Worm (Caenorhabditis elegans): ENCODE data around the gene cut-3.
"Not testable (repeated sequence)": the region's sequence is repeated elsewhere in the genome, so short reads cannot be mapped to it uniquely, and the experiment has no call there.

cut-3 gene

DNA sequence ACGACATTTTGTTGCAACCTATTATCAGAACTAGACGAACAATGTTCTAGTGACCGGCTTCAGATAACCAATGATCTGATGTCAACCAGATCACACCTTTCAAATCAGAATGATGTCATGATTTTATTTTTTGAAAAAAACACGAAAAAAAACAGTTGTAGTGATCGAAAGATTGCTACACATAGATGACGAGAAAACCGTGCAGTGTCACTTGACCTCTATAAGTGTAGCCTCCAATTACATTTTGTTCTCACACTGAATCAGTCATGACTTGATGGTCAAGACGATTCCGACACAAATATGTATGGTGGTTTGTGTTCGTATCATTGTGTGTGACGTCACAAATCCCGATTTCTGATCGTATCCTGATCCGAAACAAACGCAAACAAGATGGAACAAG is 6.5 kb downstream of the cut-3 start:
- TF ChIP-seq tab-1 (GFP tag; IDR thresholded peaks at IDR 0.05) (no peak), ref-1 (GFP tag; conservative IDR thresholded peaks at IDR 0.05) (no peak), ztf-29 (GFP tag; IDR thresholded peaks at IDR 0.05) (no peak)

- TF ChIP-seq ztf-29 (GFP tag; IDR thresholded peaks at IDR 0.05) (no peak), cog-1 (tag; optimal IDR thresholded peaks at IDR 0.05) (no peak), flt-1 (GFP tag; IDR thresholded peaks at IDR 0.05) (no peak), T22C8.4 (GFP tag; IDR thresholded peaks at IDR 0.05) (no peak), med-1 (GFP tag; optimal IDR thresholded peaks at IDR 0.05; ENCODE audit: insufficient read depth) (no peak), tab-1 (GFP tag; IDR thresholded peaks at IDR 0.05) (no peak), ztf-23 (GFP tag; IDR thresholded peaks at IDR 0.05) (no peak), ref-1 (GFP tag; conservative IDR thresholded peaks at IDR 0.05) (no peak), klf-2 (GFP tag; conservative IDR thresholded peaks at IDR 0.05) (no peak)
Measured at ce11 chrII:8438791-8439287, 7.8 kb downstream of the cut-3 start, which contains the start of gene lips-10. Gene lips-10 (plus strand): TSS chrII:8439168.

- no peak for TF ChIP-seq cog-1 (tag; optimal IDR thresholded peaks at IDR 0.05)
- no peak for TF ChIP-seq ztf-29 (GFP tag; IDR thresholded peaks at IDR 0.05)
- TF ChIP-seq klf-2 (GFP tag; conservative IDR thresholded peaks at IDR 0.05): no peak
- no peak for TF ChIP-seq tab-1 (GFP tag; IDR thresholded peaks at IDR 0.05)
- TF ChIP-seq ref-1 (GFP tag; conservative IDR thresholded peaks at IDR 0.05): no peak
- TF ChIP-seq T22C8.4 (GFP tag; IDR thresholded peaks at IDR 0.05): no peak
- no peak for TF ChIP-seq ztf-23 (GFP tag; IDR thresholded peaks at IDR 0.05)
- no peak for TF ChIP-seq flt-1 (GFP tag; IDR thresholded peaks at IDR 0.05)
- TF ChIP-seq med-1 (GFP tag; optimal IDR thresholded peaks at IDR 0.05; ENCODE audit: insufficient read depth): no peak
Measured at ce11 chrII:8437035-8437434, 9.6 kb downstream of the cut-3 start, which contains the start of gene acp-3. Gene acp-3 (minus strand): TSS chrII:8437135.

ce11 chrII:8435005-8435404 is 11.6 kb downstream of the cut-3 start, which contains the start of gene acp-4:
Gene acp-4 (minus strand): TSS chrII:8435105.
- no peak for TF ChIP-seq ztf-23 (GFP tag; IDR thresholded peaks at IDR 0.05)
- TF ChIP-seq flt-1 (GFP tag; IDR thresholded peaks at IDR 0.05): no peak
- no peak for TF ChIP-seq cog-1 (tag; optimal IDR thresholded peaks at IDR 0.05)
- no peak for TF ChIP-seq ztf-29 (GFP tag; IDR thresholded peaks at IDR 0.05)
- no peak for TF ChIP-seq ref-1 (GFP tag; conservative IDR thresholded peaks at IDR 0.05)

- TF ChIP-seq tab-1 (GFP tag; IDR thresholded peaks at IDR 0.05): no peak
- no peak for TF ChIP-seq med-1 (GFP tag; optimal IDR thresholded peaks at IDR 0.05; ENCODE audit: insufficient read depth)
- no peak for TF ChIP-seq cog-1 (tag; optimal IDR thresholded peaks at IDR 0.05)
- TF ChIP-seq ref-1 (GFP tag; conservative IDR thresholded peaks at IDR 0.05): no peak
- no peak for TF ChIP-seq T22C8.4 (GFP tag; IDR thresholded peaks at IDR 0.05)
Measured at ce11 chrII:8431954-8432353, 14.7 kb downstream of the cut-3 start, which contains the start of gene acp-2. Gene acp-2 (minus strand): TSS chrII:8432054.

DNA sequence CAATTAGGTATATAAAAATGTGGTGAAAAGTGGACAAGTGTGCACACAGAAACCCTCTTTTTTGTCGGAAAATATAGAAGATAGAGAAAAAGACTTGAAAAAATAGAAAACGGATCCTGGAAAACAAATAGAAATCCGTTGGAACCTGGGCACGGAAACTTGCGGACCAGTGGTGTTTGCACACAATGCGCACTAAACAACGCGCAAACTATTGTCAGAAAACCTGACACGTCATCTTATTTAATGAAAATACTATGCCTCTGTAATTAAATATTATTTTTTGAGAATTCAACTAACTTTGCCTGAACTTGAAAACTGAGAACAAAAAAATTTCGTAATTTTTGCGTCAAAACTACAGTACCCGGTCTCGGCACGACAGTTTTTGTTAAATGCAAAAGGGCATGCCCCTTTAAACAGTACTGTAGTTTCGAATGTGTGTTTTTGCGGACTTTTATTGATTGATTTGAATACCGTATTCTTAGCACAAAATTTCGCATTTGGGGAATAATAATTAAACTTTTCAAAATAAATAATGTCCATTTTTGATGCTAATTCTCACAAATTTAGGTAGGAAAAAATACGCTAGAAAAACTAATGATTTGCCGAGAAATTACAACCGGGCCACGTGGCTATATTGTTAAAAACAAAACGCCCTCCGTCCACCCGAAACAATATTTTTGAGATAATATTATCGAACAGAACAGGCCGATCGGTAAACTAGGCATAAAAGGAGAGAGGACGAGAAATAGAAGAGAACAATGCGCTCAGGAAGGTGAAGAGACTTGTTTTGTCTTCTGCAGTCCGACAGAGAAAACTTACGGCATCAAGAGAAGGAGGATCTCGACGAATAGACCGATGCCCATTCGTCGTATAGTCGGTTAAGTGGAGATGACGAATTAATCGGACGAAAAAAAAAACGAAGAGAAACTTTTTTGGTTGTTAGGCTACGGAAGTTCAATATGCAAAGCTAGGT is 17.4 kb downstream of the cut-3 start:
- TF ChIP-seq med-1 (GFP tag; optimal IDR thresholded peaks at IDR 0.05; ENCODE audit: insufficient read depth) (no peak), tab-1 (GFP tag; IDR thresholded peaks at IDR 0.05) (no peak)

ce11 chrII:8428758-8428946 is 18.0 kb downstream of the cut-3 start, which contains the start of gene F14E5.2:
Gene F14E5.2 (minus strand): TSS chrII:8428858.
- no peak for TF ChIP-seq klf-2 (GFP tag; conservative IDR thresholded peaks at IDR 0.05)
- no peak for TF ChIP-seq med-1 (GFP tag; optimal IDR thresholded peaks at IDR 0.05; ENCODE audit: insufficient read depth)
- TF ChIP-seq ztf-29 (GFP tag; IDR thresholded peaks at IDR 0.05): no peak
- no peak for TF ChIP-seq ztf-23 (GFP tag; IDR thresholded peaks at IDR 0.05)
- TF ChIP-seq tab-1 (GFP tag; IDR thresholded peaks at IDR 0.05): no peak
- TF ChIP-seq flt-1 (GFP tag; IDR thresholded peaks at IDR 0.05): no peak
- no peak for TF ChIP-seq T22C8.4 (GFP tag; IDR thresholded peaks at IDR 0.05)
- no peak for TF ChIP-seq ref-1 (GFP tag; conservative IDR thresholded peaks at IDR 0.05)
- TF ChIP-seq cog-1 (tag; optimal IDR thresholded peaks at IDR 0.05): no peak

DNA sequence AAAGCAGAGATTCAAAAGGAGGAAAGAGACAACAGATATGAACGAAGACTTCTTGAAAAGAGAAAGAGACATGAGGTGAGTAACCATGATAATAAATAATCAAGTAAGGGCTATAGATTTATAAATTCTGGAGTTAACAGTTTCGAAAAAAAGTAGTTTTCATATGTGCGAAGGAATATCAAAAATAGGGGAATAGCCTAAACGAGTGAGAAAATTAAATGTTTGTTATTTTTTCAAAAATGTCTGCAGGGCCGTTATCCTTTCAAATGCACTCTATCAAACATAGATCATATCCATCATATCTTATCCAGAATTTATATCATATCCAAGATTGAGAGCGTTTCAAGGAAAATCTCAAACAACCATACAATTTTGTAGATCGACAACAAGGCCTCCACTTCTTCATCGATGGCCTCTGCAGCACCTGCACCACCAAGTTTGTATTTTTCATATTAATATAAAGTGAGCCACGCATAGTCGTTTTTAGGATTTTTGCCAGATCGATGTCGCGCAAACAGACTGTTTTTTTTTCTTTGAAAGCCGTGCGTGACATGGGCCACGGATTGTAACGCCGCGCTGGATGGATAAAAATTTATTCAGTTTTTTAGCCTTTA is 25.7 kb downstream of the cut-3 start:
- TF ChIP-seq flt-1 (GFP tag; IDR thresholded peaks at IDR 0.05) (no peak), ztf-29 (GFP tag; IDR thresholded peaks at IDR 0.05) (no peak), klf-2 (GFP tag; conservative IDR thresholded peaks at IDR 0.05) (no peak), tab-1 (GFP tag; IDR thresholded peaks at IDR 0.05) (no peak), med-1 (GFP tag; optimal IDR thresholded peaks at IDR 0.05; ENCODE audit: insufficient read depth) (no peak), ref-1 (GFP tag; conservative IDR thresholded peaks at IDR 0.05) (no peak), cog-1 (tag; optimal IDR thresholded peaks at IDR 0.05) (no peak), ztf-23 (GFP tag; IDR thresholded peaks at IDR 0.05) (no peak), T22C8.4 (GFP tag; IDR thresholded peaks at IDR 0.05) (no peak)

- not testable (repeated sequence) for TF ChIP-seq ztf-29, tab-1, T22C8.4 (GFP tag; IDR thresholded peaks at IDR 0.05)
Measured at ce11 chrII:8419798-8420197, 26.8 kb downstream of the cut-3 start, which contains the start of gene F14E5.8. Gene F14E5.8 (plus strand): TSS chrII:8420098.

- TF ChIP-seq ref-1 (GFP tag; conservative IDR thresholded peaks at IDR 0.05) (no peak), cog-1 (tag; optimal IDR thresholded peaks at IDR 0.05) (no peak), flt-1 (GFP tag; IDR thresholded peaks at IDR 0.05) (no peak), med-1 (GFP tag; optimal IDR thresholded peaks at IDR 0.05; ENCODE audit: insufficient read depth) (no peak), ztf-23 (GFP tag; IDR thresholded peaks at IDR 0.05) (no peak), tab-1 (GFP tag; IDR thresholded peaks at IDR 0.05) (no peak), klf-2 (GFP tag; conservative IDR thresholded peaks at IDR 0.05) (no peak), T22C8.4 (GFP tag; IDR thresholded peaks at IDR 0.05) (no peak)
Measured at ce11 chrII:8419015-8419414, 27.6 kb downstream of the cut-3 start.
